Worm (Caenorhabditis elegans): Measurements from ENCODE around the gene spp-2.

DNA sequence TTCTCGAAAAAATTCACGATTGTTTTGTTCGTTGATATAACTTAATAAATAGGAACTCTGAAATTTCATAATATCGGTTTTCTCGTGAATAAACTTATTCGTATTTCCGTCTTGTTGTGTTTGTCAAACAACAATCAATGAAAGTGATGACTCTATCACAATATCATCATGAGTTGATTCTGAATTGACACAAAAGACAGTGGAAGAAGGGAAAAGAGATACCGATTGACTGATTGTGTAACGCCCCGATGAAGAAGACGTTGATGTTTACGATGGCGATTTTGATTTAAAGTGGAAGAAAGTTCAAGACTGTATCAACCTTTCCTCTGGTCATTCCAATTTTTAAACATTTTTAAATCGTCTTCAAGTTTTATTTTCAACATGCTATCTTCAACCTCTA lies 13.0 kb upstream of the spp-2 start, which contains the start of gene ttr-59:
- no peak for TF ChIP-seq nhr-12 (tag; optimal IDR thresholded peaks at IDR 0.05)
- TF ChIP-seq ama-1 (optimal IDR thresholded peaks at IDR 0.05): no peak
- no peak for TF ChIP-seq snpc-4 (tag; optimal IDR thresholded peaks at IDR 0.05)
- TF ChIP-seq ztf-11 (tag; optimal IDR thresholded peaks at IDR 0.05): no peak
- no peak for TF ChIP-seq pha-4 (tag; optimal IDR thresholded peaks at IDR 0.05)
- TF ChIP-seq nhr-25 (tag; optimal IDR thresholded peaks at IDR 0.05): peak; percentile 59
